Worm (Caenorhabditis elegans) whole organism, late embryonic: Measurements from ENCODE around the gene F54C9.14.

Source experiments
- ama-1 ChIP-seq: fragments of 150-350 bp; optimal IDR thresholded peaks from 2 replicates; lab custom pipeline; 2014
- elt-2 ChIP-seq: sonication (generic microtip); optimal IDR thresholded peaks from 2 replicates; lab custom pipeline; 2016; ENCODE audit warnings: missing genetic modification reagents, missing genetic modification characterization, missing compliant biosample characterization
- unc-86 ChIP-seq: sonication (generic microtip); optimal IDR thresholded peaks from 2 replicates; lab custom pipeline; 2016; ENCODE audit warnings: missing genetic modification characterization, missing compliant biosample characterization

DNA sequence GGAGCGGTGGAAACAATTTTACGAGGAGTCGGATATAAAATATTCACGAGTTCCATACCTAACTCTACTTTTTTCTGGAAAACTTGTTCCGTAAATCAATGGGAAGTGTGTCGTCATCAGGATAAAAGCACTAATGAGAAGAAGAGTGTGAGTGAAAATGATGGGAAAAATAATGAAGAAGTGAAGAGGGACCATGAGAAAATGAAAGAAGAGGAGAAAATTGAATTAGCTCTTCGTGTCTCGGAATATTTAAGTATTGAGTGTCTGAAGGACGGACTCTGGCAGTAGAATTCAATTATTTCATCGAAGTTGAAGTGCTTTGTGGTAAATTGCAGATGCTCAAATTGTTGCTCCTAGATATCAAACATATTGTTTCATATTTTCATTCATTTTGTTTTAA, 27.1 kb downstream of the F54C9.14 start:
- no peak for TF ChIP-seq ama-1 (lab: Kevin White, UChicago)
- TF ChIP-seq unc-86 (tag; lab: Kevin White, UChicago): no peak
- no peak for TF ChIP-seq elt-2 (tag; lab: Kevin White, UChicago)
